Worm (Caenorhabditis elegans) whole organism, late embryonic: ENCODE measurements around the gene nspb-7.

Experiments
- C08G9.2 ChIP-seq: sonication (generic microtip); optimal IDR thresholded peaks from 2 replicates; lab custom pipeline; 2016; ENCODE audit warnings: mild to moderate bottlenecking, missing genetic modification characterization, moderate library complexity, missing compliant biosample characterization
- F13H6.1 ChIP-seq: sonication (generic microtip); optimal IDR thresholded peaks from 2 replicates; lab custom pipeline; 2016; ENCODE audit warnings: missing genetic modification characterization, missing compliant biosample characterization
- K02D7.2 ChIP-seq: sonication (generic microtip); optimal IDR thresholded peaks from 2 replicates; lab custom pipeline; 2017; ENCODE audit warnings: mild to moderate bottlenecking, missing genetic modification characterization, missing compliant biosample characterization
- K09A11.1 ChIP-seq: sonication (generic microtip); optimal IDR thresholded peaks from 2 replicates; lab custom pipeline; 2017; ENCODE audit warnings: antibody characterized with exemption, mild to moderate bottlenecking, missing genetic modification characterization, missing compliant biosample characterization; ENCODE audit not compliant: insufficient read depth
- Y22D7AL.16 ChIP-seq: sonication (generic microtip); optimal IDR thresholded peaks from 2 replicates; lab custom pipeline; 2016; ENCODE audit warnings: missing genetic modification characterization, missing compliant biosample characterization
- ahr-1 ChIP-seq: sonication (generic microtip); optimal IDR thresholded peaks from 2 replicates; lab custom pipeline; 2016; ENCODE audit warnings: missing genetic modification characterization, missing compliant biosample characterization
- ama-1 ChIP-seq: fragments of 150-350 bp; optimal IDR thresholded peaks from 2 replicates; lab custom pipeline; 2014
- ceh-14 ChIP-seq: sonication (generic microtip); optimal IDR thresholded peaks from 2 replicates; lab custom pipeline; 2016; ENCODE audit warnings: missing genotype, missing genetic modification characterization, missing compliant biosample characterization
- ceh-18 ChIP-seq: sonication (generic microtip); optimal IDR thresholded peaks from 2 replicates; lab custom pipeline; 2016; ENCODE audit warnings: missing genetic modification characterization, missing compliant biosample characterization
- ceh-30 ChIP-seq: fragments of 150-350 bp; optimal IDR thresholded peaks from 2 replicates; lab custom pipeline; 2014; ENCODE audit warnings: missing biosample characterization, missing genetic modification characterization
- ceh-6 ChIP-seq: fragments of 200-800 bp; sonication (Bioruptor generic); optimal IDR thresholded peaks from 2 replicates; lab custom pipeline; 2018; ENCODE audit warnings: mild to moderate bottlenecking, missing genetic modification characterization, missing compliant biosample characterization
- ceh-9 ChIP-seq: sonication (generic microtip); optimal IDR thresholded peaks from 2 replicates; lab custom pipeline; 2016; ENCODE audit warnings: mild to moderate bottlenecking, missing genetic modification characterization, inconsistent platforms, missing compliant biosample characterization
- dve-1 ChIP-seq: sonication (generic microtip); optimal IDR thresholded peaks from 2 replicates; lab custom pipeline; 2017; ENCODE audit warnings: antibody characterized with exemption, mild to moderate bottlenecking, missing genetic modification characterization, missing compliant biosample characterization
- elt-2 ChIP-seq: sonication (generic microtip); optimal IDR thresholded peaks from 2 replicates; lab custom pipeline; 2016; ENCODE audit warnings: missing genetic modification reagents, missing genetic modification characterization, missing compliant biosample characterization
- ets-4 ChIP-seq: sonication (generic microtip); optimal IDR thresholded peaks from 2 replicates; lab custom pipeline; 2016; ENCODE audit warnings: missing genetic modification characterization, missing compliant biosample characterization
- eyg-1 ChIP-seq: sonication (generic microtip); optimal IDR thresholded peaks from 2 replicates; lab custom pipeline; 2016; ENCODE audit warnings: missing genotype, missing genetic modification characterization, missing compliant biosample characterization
- fax-1 ChIP-seq: sonication (generic microtip); optimal IDR thresholded peaks from 2 replicates; lab custom pipeline; 2016; ENCODE audit warnings: missing genotype, missing genetic modification characterization, missing compliant biosample characterization
- fkh-10 ChIP-seq: fragments of 150-350 bp; optimal IDR thresholded peaks from 2 replicates; lab custom pipeline; 2014; ENCODE audit warnings: missing biosample characterization, missing genetic modification reagents, missing genetic modification characterization
- hlh-13 ChIP-seq: fragments of 200-800 bp; sonication (Bioruptor generic); optimal IDR thresholded peaks from 2 replicates; lab custom pipeline; 2018; ENCODE audit warnings: mild to moderate bottlenecking, missing genetic modification characterization, missing compliant biosample characterization
- hlh-15 ChIP-seq: sonication (generic microtip); optimal IDR thresholded peaks from 2 replicates; lab custom pipeline; 2016; ENCODE audit warnings: missing genetic modification characterization, missing compliant biosample characterization
- hlh-6 ChIP-seq: sonication (generic microtip); optimal IDR thresholded peaks from 2 replicates; lab custom pipeline; 2016; ENCODE audit warnings: missing genotype, missing genetic modification characterization, missing compliant biosample characterization
- hlh-8 ChIP-seq: sonication (generic microtip); optimal IDR thresholded peaks from 2 replicates; lab custom pipeline; 2016; ENCODE audit warnings: missing genotype, missing genetic modification characterization, missing compliant biosample characterization
- lim-6 ChIP-seq: sonication (generic microtip); optimal IDR thresholded peaks from 2 replicates; lab custom pipeline; 2016; ENCODE audit warnings: missing genetic modification characterization, missing compliant biosample characterization
- madf-2 ChIP-seq: sonication (generic microtip); optimal IDR thresholded peaks from 2 replicates; lab custom pipeline; 2017; ENCODE audit warnings: missing genetic modification characterization, missing compliant biosample characterization
- nfya-1 ChIP-seq: sonication (generic microtip); optimal IDR thresholded peaks from 2 replicates; lab custom pipeline; 2017; ENCODE audit warnings: missing genetic modification characterization, mild to moderate bottlenecking, missing compliant biosample characterization, antibody characterized with exemption, moderate library complexity
- npax-4 ChIP-seq: sonication (generic microtip); optimal IDR thresholded peaks from 2 replicates; lab custom pipeline; 2016; ENCODE audit warnings: missing genetic modification characterization, missing compliant biosample characterization
- odd-2 ChIP-seq: sonication (generic microtip); optimal IDR thresholded peaks from 2 replicates; lab custom pipeline; 2017; ENCODE audit warnings: antibody characterized with exemption, mild to moderate bottlenecking, missing genetic modification characterization, missing compliant biosample characterization
- pag-3 ChIP-seq: sonication (generic microtip); optimal IDR thresholded peaks from 2 replicates; lab custom pipeline; 2016; ENCODE audit warnings: missing compliant biosample characterization, missing genetic modification characterization, borderline replicate concordance
- pha-4 ChIP-seq: fragments of 150-350 bp; optimal IDR thresholded peaks from 2 replicates; lab custom pipeline; 2018; ENCODE audit warnings: missing biosample characterization, missing genetic modification reagents, missing genetic modification characterization
- pros-1 ChIP-seq: fragments of 150-350 bp; optimal IDR thresholded peaks from 2 replicates; lab custom pipeline; 2014; ENCODE audit warnings: missing biosample characterization, missing genetic modification reagents, missing genetic modification characterization
- rnt-1 ChIP-seq: sonication (generic microtip); optimal IDR thresholded peaks from 2 replicates; lab custom pipeline; 2016; ENCODE audit warnings: missing genetic modification characterization, missing compliant biosample characterization
- sdc-2 ChIP-seq: sonication (generic microtip); optimal IDR thresholded peaks from 2 replicates; lab custom pipeline; 2016; ENCODE audit warnings: missing genotype, missing genetic modification characterization, missing compliant biosample characterization
- sox-2 ChIP-seq: fragments of 200-800 bp; sonication (Bioruptor generic); IDR thresholded peaks from 2 replicates; pipeline ENCODE4 v1.3.6; 2022; ENCODE audit warnings: missing genetic modification reagents, missing genetic modification characterization, missing compliant biosample characterization
- syd-9 ChIP-seq: sonication (generic microtip); optimal IDR thresholded peaks from 2 replicates; lab custom pipeline; 2016; ENCODE audit warnings: mild to moderate bottlenecking, missing genetic modification characterization, moderate library complexity, missing compliant biosample characterization
- tbx-2 ChIP-seq: sonication (generic microtip); optimal IDR thresholded peaks from 2 replicates; lab custom pipeline; 2016; ENCODE audit warnings: missing genetic modification characterization, missing compliant biosample characterization
- tbx-7 ChIP-seq: sonication (generic microtip); optimal IDR thresholded peaks from 2 replicates; lab custom pipeline; 2016; ENCODE audit warnings: missing genotype, missing genetic modification characterization, missing compliant biosample characterization
- ttx-3 ChIP-seq: sonication (generic microtip); optimal IDR thresholded peaks from 2 replicates; lab custom pipeline; 2016; ENCODE audit warnings: missing genetic modification reagents, missing genetic modification characterization, missing compliant biosample characterization
- unc-86 ChIP-seq: sonication (generic microtip); optimal IDR thresholded peaks from 2 replicates; lab custom pipeline; 2016; ENCODE audit warnings: missing genetic modification characterization, missing compliant biosample characterization
- zip-5 ChIP-seq: sonication (generic microtip); optimal IDR thresholded peaks from 2 replicates; lab custom pipeline; 2016; ENCODE audit warnings: missing genetic modification characterization, missing compliant biosample characterization

nspb-7 gene

DNA sequence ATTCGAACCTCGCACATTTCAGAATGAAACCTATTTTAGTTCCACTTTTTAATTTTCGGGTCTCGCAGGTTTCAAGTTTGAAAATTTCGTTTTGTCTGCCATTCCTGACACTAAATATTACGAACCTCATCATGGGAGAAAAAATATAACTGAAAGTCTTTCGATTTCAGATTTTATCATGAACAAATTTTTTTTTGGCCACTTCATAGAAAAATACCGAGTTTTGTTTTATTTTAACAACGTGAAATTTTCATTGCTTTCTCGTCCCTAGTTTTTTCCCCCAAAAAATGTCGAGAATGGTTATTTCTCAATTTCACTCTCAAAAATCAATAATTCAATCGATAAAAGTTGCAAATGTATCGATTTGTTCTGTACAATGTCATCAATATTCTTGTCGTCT, 603 bp downstream of the nspb-7 start, which contains the start of gene C01G12.9:
Gene C01G12.9 (plus strand): TSS at position 301 of the 400 bp plus-strand sequence.
- TF ChIP-seq F13H6.1 (tag; lab: Kevin White, UChicago) (no peak), ahr-1 (tag; lab: Kevin White, UChicago) (no peak), C08G9.2 (no peak), syd-9 (tag; lab: Kevin White, UChicago) (no peak), ceh-9 (no peak)

DNA sequence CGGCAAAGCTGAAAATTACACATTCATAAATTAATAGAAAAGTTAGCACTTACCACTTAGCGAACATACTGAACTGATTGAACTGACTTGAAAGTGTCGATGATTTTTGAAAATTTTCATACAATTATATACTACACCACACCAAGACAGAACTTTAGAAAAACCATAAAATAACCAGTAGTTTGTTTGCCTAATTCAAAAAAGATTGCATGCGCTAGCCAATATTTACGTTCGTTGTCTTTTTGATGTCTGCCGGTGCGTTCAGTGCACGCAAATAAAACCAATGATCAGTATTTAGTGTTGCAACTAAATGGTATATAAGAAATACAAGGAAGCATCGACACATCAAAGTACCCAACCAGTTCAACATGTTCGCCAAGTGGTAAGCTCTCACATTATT, 2.4 kb downstream of the nspb-7 start, which contains the start of the genes nspb-8 and nspb-9:
Gene nspb-8 (minus strand): TSS at position 101 of the 400 bp plus-strand sequence.
Gene nspb-9 (plus strand): TSS at position 311 of the 400 bp plus-strand sequence.
- TF ChIP-seq F13H6.1 (tag; lab: Kevin White, UChicago): no peak
- no peak for TF ChIP-seq ceh-9
- no peak for TF ChIP-seq hlh-15
- no peak for TF ChIP-seq npax-4 (tag; lab: Kevin White, UChicago)

DNA sequence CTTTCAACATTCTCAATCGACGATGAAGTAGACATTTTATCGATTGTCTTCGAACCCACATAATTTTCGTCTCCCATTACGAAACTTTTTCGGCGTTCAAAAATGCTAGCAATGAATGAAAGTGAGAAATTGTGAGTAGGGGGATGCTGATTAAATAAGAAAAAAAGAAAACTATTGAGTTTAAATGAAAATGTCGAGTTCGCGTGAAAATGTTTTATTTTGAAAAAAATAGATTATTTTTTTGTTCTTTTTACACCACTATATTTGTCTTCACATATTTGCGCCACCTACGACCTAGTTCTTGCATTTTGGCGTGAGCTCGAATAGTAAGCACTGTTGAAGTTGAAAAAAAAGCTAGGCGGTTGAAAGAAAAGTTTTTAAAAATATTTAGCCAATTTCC, 4.1 kb downstream of the nspb-7 start, which contains the start of gene C01G12.3:
Gene C01G12.3 (minus strand): TSS at position 101 of the 400 bp plus-strand sequence.
- TF ChIP-seq ttx-3 (tag; lab: Kevin White, UChicago) (no peak), K09A11.1 (tag; lab: Kevin White, UChicago) (no peak), npax-4 (tag; lab: Kevin White, UChicago) (no peak), hlh-8 (tag; lab: Kevin White, UChicago) (no peak), lim-6 (tag; lab: Kevin White, UChicago) (no peak), ceh-14 (no peak)
- TF ChIP-seq, all 69 proteins: peak for 0

DNA sequence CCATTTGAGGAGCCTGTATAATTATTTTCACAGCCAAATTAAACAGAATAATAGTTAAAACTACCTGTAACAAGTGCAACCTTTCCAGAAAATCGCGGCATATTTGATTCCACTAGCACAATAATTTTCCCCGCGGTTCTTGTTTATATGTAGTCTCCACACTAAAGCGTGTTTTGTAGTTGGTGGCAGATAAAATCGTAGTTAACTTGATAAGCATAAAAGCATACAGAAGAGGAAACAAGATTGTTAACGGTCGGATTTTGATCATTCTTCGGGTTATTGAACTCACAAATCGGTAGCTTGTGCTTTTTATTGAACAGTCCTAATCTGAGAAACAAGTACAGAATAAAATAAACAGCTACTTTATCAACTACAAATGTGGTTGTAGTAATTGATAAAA, 9.3 kb downstream of the nspb-7 start, which contains the start of gene C01G12.5:
Gene C01G12.5 (minus strand): TSS at position 101 of the 400 bp plus-strand sequence.
- no peak for TF ChIP-seq sox-2 (GFP tag; lab: Robert Waterston, UW)
- no peak for TF ChIP-seq ceh-6 (GFP tag; lab: Kevin White, UChicago)
- TF ChIP-seq odd-2: no peak
- no peak for TF ChIP-seq madf-2
- TF ChIP-seq unc-86 (tag; lab: Kevin White, UChicago): no peak
- no peak for TF ChIP-seq fkh-10 (GFP tag; lab: Kevin White, UChicago)
- TF ChIP-seq eyg-1 (tag; lab: Kevin White, UChicago): no peak
- TF ChIP-seq ceh-18 (tag; lab: Kevin White, UChicago): no peak
- no peak for TF ChIP-seq Y22D7AL.16 (tag; lab: Kevin White, UChicago)
- no peak for TF ChIP-seq K02D7.2 (tag; lab: Kevin White, UChicago)
- no peak for TF ChIP-seq dve-1 (tag; lab: Kevin White, UChicago)
- no peak for TF ChIP-seq elt-2 (tag; lab: Kevin White, UChicago)
- TF ChIP-seq zip-5 (tag; lab: Kevin White, UChicago): no peak
- TF ChIP-seq nfya-1 (tag; lab: Kevin White, UChicago): no peak
- TF ChIP-seq ceh-30: no peak
- no peak for TF ChIP-seq ama-1
- TF ChIP-seq tbx-2 (tag; lab: Kevin White, UChicago): no peak
- TF ChIP-seq hlh-6 (tag; lab: Kevin White, UChicago): no peak
- no peak for TF ChIP-seq rnt-1 (tag; lab: Kevin White, UChicago)

DNA sequence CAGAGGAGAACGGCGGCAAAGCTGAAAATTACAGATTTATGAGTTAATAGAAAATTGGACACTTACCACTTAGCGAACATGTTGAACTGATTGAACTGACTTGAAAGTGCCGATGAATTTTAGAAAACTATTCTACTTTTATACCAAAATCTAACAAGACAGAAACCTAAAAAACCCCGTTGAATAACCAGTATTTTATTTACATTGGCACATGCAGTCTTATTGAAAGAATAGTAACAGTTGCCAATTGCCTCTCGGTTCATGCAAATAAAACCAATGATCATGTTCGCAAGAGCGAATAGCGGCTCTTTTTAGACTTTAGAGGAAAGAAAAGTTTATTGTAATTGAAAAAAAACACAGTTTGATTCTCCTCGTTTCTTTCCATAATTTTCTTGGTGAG, 10.0 kb downstream of the nspb-7 start, which contains the start of gene nspb-10:
Gene nspb-10 (minus strand): TSS at position 101 of the 400 bp plus-strand sequence.
- TF ChIP-seq K09A11.1 (tag; lab: Kevin White, UChicago): no peak
- no peak for TF ChIP-seq C08G9.2
- TF ChIP-seq Y22D7AL.16 (tag; lab: Kevin White, UChicago): no peak
- TF ChIP-seq ets-4 (tag; lab: Kevin White, UChicago): no peak
- no peak for TF ChIP-seq tbx-7 (tag; lab: Kevin White, UChicago)
- no peak for TF ChIP-seq pag-3 (tag; lab: Kevin White, UChicago)
- TF ChIP-seq lim-6 (tag; lab: Kevin White, UChicago): no peak
- no peak for TF ChIP-seq pros-1
- TF ChIP-seq sdc-2: no peak
- TF ChIP-seq fax-1 (tag; lab: Kevin White, UChicago): no peak
- TF ChIP-seq pha-4 (tag; lab: Kevin White, UChicago): no peak
- no peak for TF ChIP-seq hlh-13 (GFP tag; lab: Kevin White, UChicago)
